Fruit fly (Drosophila melanogaster) whole organism: ENCODE data around the gene CG14340.

Experiments used
- CG8478 ChIP-seq: fragments of >200 bp; optimal IDR thresholded peaks from 2 replicates; lab custom pipeline; 2018; ENCODE audit warnings: inconsistent platforms
- Dll ChIP-seq: fragments of >200 bp; optimal IDR thresholded peaks from 2 replicates; lab custom pipeline; 2017
- EcR ChIP-seq, 2 experiments: fragments of >200 bp; optimal IDR thresholded peaks; 2 replicates each; lab custom pipeline; 2017; ENCODE audit warnings: missing biosample characterization in 2 of 2, missing genetic modification characterization in 2 of 2, missing genetic modification reagents in 2 of 2
- pan ChIP-seq: fragments of >200 bp; optimal IDR thresholded peaks from 2 replicates; lab custom pipeline; 2017
- psq ChIP-seq: fragments of >200 bp; optimal IDR thresholded peaks from 2 replicates; lab custom pipeline; 2017
- usp ChIP-seq: fragments of >200 bp; optimal IDR thresholded peaks from 2 replicates; lab custom pipeline; 2017; ENCODE audit warnings: missing biosample characterization, missing genetic modification characterization, mixed read lengths

Gene CG14340

DNA sequence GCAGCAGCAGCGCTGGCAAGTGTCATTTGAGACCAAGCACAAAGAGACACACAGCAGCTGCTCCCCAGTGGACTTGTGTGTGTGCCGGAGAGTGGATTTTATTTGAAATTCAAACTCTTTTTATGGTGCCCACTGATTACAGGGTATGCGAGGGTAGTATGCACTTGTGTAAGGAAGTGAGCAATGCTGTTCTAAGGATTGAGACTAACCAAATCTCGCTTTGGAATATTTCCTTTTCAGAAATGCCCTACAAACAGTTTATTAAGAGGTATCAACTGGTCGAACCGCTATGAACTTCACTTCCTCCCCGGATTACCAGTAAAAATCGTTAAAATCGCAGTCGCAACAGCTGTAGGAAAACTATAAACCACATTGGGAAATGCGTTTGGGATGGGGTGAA, 37.0 kb upstream of the CG14340 start:
- TF ChIP-seq pan (lab: Kevin White, UChicago) (peak; percentile 69), usp (GFP tag; lab: Kevin White, UChicago) (no peak)

DNA sequence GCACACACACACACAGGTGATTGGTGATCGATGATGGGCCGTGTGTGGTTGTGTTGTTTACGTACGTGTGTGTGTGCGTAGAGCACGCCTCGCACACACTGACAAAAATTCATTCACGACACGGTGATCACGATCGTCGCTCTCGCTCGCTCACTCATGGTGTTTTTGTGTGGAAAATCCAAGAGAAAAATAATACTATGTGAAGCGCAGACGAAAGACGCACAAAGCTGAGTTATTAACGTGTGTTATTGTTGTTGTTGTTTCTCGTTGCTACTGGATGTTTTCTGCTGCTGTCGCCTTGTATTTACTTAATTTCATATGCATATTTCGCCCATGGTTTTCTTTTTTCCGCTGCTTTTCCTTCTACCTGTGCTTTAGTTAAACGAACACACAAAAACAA, 35.7 kb upstream of the CG14340 start:
- TF ChIP-seq Dll (no peak), usp (GFP tag; lab: Kevin White, UChicago) (no peak), CG8478 (lab: Kevin White, UChicago) (peak; percentile 40), psq (lab: Kevin White, UChicago) (no peak)

DNA sequence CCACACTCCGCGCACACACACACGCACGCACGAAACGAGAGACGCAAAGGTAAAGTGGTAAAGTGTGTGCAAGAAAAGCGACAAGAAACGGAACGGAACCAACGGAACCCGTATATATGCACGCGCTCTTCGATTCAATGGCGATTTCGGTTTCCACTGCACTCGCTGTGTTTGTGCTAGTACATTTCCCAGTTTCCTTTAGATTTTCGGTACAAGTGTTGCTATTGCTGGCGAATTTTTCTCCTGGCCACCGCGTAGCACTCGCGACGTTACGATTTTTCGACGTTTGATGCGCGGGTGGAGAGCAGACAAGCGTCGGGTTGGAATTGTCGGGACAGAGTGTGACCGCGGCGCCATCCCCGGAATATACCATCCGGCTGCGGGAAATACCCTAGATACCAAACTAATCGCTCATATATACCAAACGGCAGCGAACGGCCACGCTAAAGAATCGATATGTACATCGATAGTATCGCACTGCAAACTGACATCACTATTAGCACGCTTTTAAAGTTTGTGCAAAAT, 35.2 kb upstream of the CG14340 start, which contains the start of the genes S and ast:
S (minus strand) TSS at position 347 of the 525 bp plus-strand sequence.
ast (plus strand) TSS at position 480 of the 525 bp plus-strand sequence.
- TF ChIP-seq CG8478 (lab: Kevin White, UChicago) (no peak), usp (GFP tag; lab: Kevin White, UChicago) (no peak), pan (lab: Kevin White, UChicago) (no peak), EcR (GFP tag; optimal IDR thresholded peaks at IDR 0.05; lab: Kevin White, UChicago) (no peak)

DNA sequence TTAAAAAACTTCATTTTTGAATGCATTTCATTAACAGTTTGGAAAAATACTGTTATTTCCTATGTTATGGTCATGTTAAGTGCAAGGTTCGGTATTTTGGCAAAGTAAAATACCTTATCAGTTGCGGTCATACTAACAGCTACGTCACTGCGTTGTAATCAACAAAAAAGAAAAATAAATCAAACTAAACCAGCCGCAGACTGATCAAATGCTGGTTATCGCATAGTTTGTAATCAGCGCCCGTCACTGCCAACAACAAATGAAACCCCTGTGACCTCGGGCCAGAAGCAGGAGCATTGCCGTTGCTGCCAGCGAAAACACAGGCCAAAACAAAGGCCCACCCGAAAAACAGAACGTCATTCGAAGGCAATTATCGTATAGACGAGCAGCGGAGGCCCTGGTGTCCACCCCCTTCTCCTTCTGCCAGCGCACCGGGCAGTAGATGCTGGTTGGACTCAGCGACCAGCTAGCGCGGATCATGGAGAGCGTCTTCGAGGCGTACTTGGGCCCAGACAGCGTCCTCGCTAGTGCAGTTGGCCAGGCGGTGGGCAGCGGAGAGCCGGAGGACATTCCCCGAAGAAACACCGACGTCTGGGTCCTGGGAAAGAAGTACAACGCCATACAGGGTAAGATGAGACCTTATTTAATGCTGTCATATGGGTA, 31.8 kb upstream of the CG14340 start, which contains the start of gene Atg4a:
Atg4a (plus strand) TSS at position 110 of the 663 bp plus-strand sequence.
- TF ChIP-seq pan (lab: Kevin White, UChicago) (no peak), Dll (no peak), EcR (GFP tag; optimal IDR thresholded peaks at IDR 0.05; lab: Kevin White, UChicago) (no peak), usp (GFP tag; lab: Kevin White, UChicago) (no peak), CG8478 (lab: Kevin White, UChicago) (no peak), psq (lab: Kevin White, UChicago) (no peak)

DNA sequence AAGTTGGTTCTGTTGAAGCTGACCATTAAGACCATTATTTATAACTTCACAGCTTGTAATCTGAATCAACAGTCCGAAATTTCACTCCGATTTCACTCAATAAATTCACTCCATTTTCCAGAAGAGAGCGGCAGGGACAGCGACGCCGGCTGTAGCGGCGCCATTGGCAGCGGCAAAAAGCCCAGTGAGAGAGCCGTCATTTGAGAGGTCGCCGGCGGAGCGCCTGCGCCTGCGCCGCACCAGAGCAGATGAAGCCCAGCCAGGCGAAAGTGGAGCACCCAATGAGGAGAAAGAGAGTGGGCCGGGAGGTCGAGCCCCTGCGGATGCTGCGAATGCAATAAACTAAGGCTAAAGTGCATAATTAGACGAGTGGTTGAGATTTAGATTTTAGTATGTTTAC, 30.1 kb upstream of the CG14340 start:
- TF ChIP-seq CG8478 (lab: Kevin White, UChicago): no peak

DNA sequence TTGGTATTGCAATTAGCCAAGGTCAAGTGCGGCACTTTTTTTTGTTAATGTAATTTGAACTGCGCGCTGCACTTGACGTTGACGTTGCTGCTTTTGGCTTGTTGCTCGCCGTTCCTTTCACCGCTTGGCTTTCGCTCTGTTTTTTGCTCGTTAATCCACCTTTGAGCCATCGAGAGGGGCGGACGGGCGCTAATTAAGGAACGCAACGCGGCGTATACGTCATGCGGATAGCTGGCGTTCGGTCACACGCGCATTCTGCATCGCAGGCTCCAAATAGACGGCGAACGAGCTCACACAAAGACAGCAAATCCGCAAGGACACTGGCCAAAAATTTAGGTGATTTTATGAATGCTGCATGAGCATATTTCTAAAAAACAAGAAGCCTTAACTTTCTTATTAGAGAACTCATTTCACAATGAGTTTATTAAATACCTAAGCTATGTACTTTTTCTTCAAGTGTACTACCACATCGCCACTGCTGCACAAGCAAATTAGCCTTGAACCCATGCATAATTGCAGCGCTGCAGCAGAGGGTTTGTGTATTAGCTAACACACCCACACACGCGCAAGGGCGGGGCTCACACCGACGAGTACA, 26.3 kb upstream of the CG14340 start:
- no peak for TF ChIP-seq Dll
- no peak for TF ChIP-seq EcR (GFP tag; optimal IDR thresholded peaks at IDR 0.05; lab: Kevin White, UChicago)
- no peak for TF ChIP-seq usp (GFP tag; lab: Kevin White, UChicago)
- no peak for TF ChIP-seq CG8478 (lab: Kevin White, UChicago)
- TF ChIP-seq pan (lab: Kevin White, UChicago): no peak
- TF ChIP-seq psq (lab: Kevin White, UChicago): no peak

DNA sequence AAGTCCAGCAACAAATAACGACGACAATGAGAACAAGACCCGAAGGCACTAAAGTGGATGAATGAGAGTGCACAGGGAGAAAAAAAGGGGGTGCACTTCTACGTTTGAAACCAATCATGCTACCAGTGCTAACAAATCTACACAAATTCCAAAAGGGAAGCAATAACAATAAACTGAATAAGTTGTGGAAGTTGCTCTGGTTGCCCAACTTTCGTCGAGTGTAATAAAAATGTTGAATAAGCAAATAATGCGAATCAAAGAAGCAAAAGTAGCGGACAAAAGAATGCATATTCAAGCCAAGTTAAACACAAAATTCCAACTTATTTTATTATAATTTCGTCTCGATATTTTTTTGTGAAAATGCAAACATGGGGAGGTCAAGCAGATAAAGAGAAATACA, 21.1 kb upstream of the CG14340 start:
- no peak for TF ChIP-seq CG8478 (lab: Kevin White, UChicago)
- no peak for TF ChIP-seq pan (lab: Kevin White, UChicago)

DNA sequence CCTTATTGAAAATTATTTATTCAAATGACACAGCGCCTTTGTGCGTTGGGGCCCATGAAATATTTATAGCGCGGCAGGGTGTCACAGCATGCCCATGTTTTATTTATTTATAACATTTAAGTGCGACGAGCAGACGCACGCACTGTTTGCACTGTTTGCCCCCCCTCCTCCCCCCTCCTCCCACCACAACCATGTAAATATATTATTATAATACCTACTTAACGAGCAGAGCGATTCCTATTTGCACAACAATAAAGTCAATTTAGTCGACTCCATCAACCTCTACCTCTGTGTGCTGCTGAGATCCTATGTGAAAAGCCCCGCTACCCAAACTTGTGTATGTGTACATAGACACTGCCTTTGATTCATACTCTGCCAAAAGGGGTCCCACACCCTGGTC, 18.0 kb upstream of the CG14340 start:
- TF ChIP-seq EcR (GFP tag; optimal IDR thresholded peaks at IDR 0.05; lab: Kevin White, UChicago) (no peak), usp (GFP tag; lab: Kevin White, UChicago) (no peak), CG8478 (lab: Kevin White, UChicago) (no peak), pan (lab: Kevin White, UChicago) (no peak), psq (lab: Kevin White, UChicago) (no peak), Dll (no peak)

DNA sequence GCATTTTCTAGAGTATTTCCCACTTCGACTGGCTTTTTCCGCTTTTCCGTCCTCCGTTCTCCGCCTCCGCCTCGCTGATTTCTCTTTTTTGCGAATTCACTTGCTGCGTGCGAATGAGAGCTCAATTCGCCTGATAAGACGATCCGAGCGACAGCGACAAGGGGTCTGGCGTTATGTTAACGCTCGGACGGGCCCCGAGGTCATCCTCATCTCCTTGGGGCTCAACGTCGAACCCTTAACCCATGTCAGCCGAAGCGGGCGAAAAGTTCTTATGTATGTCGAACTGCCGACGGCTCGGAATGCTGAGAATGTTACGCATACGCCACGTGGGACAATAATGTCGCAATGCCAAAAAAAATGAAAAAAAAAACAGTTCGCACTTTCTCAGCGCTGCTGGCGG, 17.3 kb upstream of the CG14340 start:
- no peak for TF ChIP-seq CG8478 (lab: Kevin White, UChicago)
- TF ChIP-seq EcR (GFP tag; optimal IDR thresholded peaks at IDR 0.05; lab: Kevin White, UChicago): no peak
- no peak for TF ChIP-seq usp (GFP tag; lab: Kevin White, UChicago)
- TF ChIP-seq pan (lab: Kevin White, UChicago): no peak
- no peak for TF ChIP-seq Dll
- TF ChIP-seq psq (lab: Kevin White, UChicago): no peak

DNA sequence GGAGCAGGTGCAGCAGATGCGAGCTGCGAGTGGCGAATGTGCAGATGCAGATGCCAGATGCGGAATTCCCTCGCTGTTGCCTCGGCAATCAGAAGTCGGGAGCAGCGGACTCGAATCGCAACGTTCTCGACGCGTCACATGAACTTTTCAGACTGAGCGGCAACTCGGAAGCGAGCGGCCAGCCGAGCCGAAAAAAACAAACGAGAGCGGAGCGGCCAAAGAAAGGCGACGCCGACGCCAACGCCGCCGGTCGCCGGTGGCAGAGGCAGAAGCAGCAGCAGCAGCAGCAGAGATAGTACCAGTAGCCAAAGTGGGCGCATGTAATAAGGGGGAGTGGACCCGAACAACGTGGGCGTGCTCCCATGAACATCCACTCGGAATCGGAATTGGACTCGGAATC, 10.4 kb upstream of the CG14340 start, which contains the start of gene CG4629:
CG4629 (minus strand) TSS at position 156 of the 400 bp plus-strand sequence.
- TF ChIP-seq EcR (GFP tag; optimal IDR thresholded peaks at IDR 0.05; lab: Kevin White, UChicago) (no peak), pan (lab: Kevin White, UChicago) (no peak), Dll (peak; percentile 23), psq (lab: Kevin White, UChicago) (no peak), CG8478 (lab: Kevin White, UChicago) (no peak)

DNA sequence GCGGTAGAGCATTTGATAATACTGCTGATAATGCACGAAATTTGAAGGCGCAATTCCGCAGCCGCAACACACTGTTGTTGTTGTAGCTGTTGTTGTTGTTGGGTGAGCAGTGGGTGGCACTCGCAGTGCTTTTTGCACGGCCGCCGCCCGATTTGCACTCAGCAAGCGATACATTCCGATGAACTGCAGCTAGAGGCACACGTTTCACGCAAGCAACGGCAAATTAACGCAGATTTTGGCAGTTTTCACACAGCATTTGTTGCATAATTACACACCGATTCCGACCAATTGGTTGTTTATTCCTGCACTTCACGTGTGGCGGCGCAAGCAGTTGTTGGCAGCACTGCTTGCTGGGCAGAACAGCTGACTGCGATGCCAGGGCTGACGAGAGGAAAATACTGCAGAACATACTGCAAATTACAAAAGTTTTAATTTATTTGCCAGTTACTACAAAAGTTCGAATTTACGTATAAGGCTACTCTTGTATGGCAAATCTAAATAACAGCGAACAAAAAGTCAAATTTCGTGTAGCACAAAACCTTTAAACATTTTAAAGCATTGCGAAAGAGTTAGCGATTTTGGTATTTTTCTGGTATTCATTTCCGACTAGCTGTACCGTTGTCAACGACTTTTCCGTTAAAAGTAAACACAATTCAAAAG, 4.6 kb upstream of the CG14340 start, which contains the start of the genes PolrMT and CG14339:
PolrMT (minus strand) TSS at position 345 of the 660 bp plus-strand sequence.
CG14339 (plus strand) TSS at position 512 of the 660 bp plus-strand sequence.
- peak; percentile 0 for TF ChIP-seq Dll
- TF ChIP-seq usp (GFP tag; lab: Kevin White, UChicago): no peak

DNA sequence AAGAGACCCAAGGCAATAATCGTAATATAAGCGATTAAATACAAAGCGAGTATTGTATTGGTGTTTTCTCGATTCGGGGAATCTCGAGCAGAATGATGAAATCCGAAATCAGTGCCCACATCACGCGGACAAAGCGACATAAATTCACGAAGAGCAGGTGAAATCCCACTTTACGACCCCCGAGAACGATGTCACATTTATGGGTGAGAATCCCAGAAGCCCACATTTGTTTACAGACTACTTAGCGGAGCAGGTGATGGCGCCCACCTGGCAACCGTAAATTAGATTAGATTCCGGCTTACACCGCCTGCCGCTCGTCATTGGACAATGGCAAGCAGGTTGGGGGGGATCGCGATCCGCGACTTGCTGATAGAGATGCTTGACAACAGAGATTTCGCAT, 1.5 kb downstream of the CG14340 start:
- TF ChIP-seq Dll (no peak), CG8478 (lab: Kevin White, UChicago) (no peak), psq (lab: Kevin White, UChicago) (no peak), usp (GFP tag; lab: Kevin White, UChicago) (no peak), EcR (GFP tag; optimal IDR thresholded peaks at IDR 0.05; lab: Kevin White, UChicago) (no peak), pan (lab: Kevin White, UChicago) (no peak)
